Worm (Caenorhabditis elegans) whole organism, L2 larva: ENCODE measurements around the gene lron-2.

Experiments used
- F13H6.1 ChIP-seq: sonication (generic microtip); optimal IDR thresholded peaks from 2 replicates; lab custom pipeline; 2016; ENCODE audit warnings: missing genetic modification characterization, missing compliant biosample characterization
- Y55F3AM.14 ChIP-seq: fragments of 200-800 bp; sonication (Bioruptor generic); optimal IDR thresholded peaks from 2 replicates; lab custom pipeline; 2018; ENCODE audit warnings: mild to moderate bottlenecking, missing genetic modification characterization, missing compliant biosample characterization
- ZK546.5 ChIP-seq: sonication (generic microtip); optimal IDR thresholded peaks from 2 replicates; lab custom pipeline; 2017; ENCODE audit warnings: missing biosample characterization, missing genetic modification characterization
- ceh-82 ChIP-seq: fragments of 150-350 bp; optimal IDR thresholded peaks from 2 replicates; lab custom pipeline; 2014; ENCODE audit warnings: missing biosample characterization, missing genetic modification characterization
- dmd-4 ChIP-seq: sonication (generic microtip); optimal IDR thresholded peaks from 2 replicates; lab custom pipeline; 2017; ENCODE audit warnings: missing biosample characterization, missing genetic modification characterization
- egl-27 ChIP-seq: sonication (generic microtip); optimal IDR thresholded peaks from 3 replicates; lab custom pipeline; 2017; ENCODE audit warnings: missing biosample characterization, missing genetic modification reagents, missing genetic modification characterization
- elt-3 ChIP-seq: sonication (generic microtip); optimal IDR thresholded peaks from 2 replicates; lab custom pipeline; 2017; ENCODE audit warnings: missing biosample characterization, missing genetic modification characterization
- fos-1 ChIP-seq: fragments of 150-350 bp; optimal IDR thresholded peaks from 2 replicates; lab custom pipeline; 2014; ENCODE audit warnings: missing biosample characterization, missing genetic modification characterization
- gmeb-1 ChIP-seq: fragments of 150-350 bp; optimal IDR thresholded peaks from 2 replicates; lab custom pipeline; 2014; ENCODE audit warnings: missing biosample characterization, missing genetic modification characterization
- lin-11 ChIP-seq: fragments of 150-350 bp; sonication (generic microtip); optimal IDR thresholded peaks from 2 replicates; lab custom pipeline; 2014; ENCODE audit warnings: missing biosample characterization, missing genetic modification characterization, inconsistent platforms, mixed read lengths
- lin-13 ChIP-seq: fragments of 150-350 bp; optimal IDR thresholded peaks from 2 replicates; lab custom pipeline; 2014; ENCODE audit warnings: missing biosample characterization, missing genetic modification reagents, missing genetic modification characterization
- lin-39 ChIP-seq: fragments of 150-350 bp; optimal IDR thresholded peaks from 2 replicates; lab custom pipeline; 2014; ENCODE audit warnings: missing biosample characterization, missing genetic modification reagents, missing genetic modification characterization
- lsy-2 ChIP-seq, 2 experiments: fragments of 150-350 bp in 1 of 2; sonication (generic microtip) in 1 of 2; optimal IDR thresholded peaks; 2 replicates each; lab custom pipeline; 2014 to 2017; ENCODE audit warnings: missing biosample characterization in 2 of 2, missing genetic modification characterization in 2 of 2
- mab-5 ChIP-seq: fragments of 150-350 bp; optimal IDR thresholded peaks from 2 replicates; lab custom pipeline; 2014; ENCODE audit warnings: missing biosample characterization, missing genetic modification characterization
- mbf-1 ChIP-seq: sonication (generic microtip); optimal IDR thresholded peaks from 2 replicates; lab custom pipeline; 2017; ENCODE audit warnings: missing biosample characterization, missing genetic modification characterization
- mdl-1 ChIP-seq, 2 experiments: fragments of 150-350 bp in 1 of 2; sonication (generic microtip) in 1 of 2; optimal IDR thresholded peaks; 2 replicates each; lab custom pipeline; 2017; ENCODE audit warnings: missing biosample characterization in 2 of 2, missing genetic modification characterization in 2 of 2
- nhr-10 ChIP-seq: sonication (generic microtip); optimal IDR thresholded peaks from 2 replicates; lab custom pipeline; 2017; ENCODE audit warnings: missing biosample characterization, missing genetic modification characterization
- nhr-12 ChIP-seq: fragments of 150-350 bp; optimal IDR thresholded peaks from 2 replicates; lab custom pipeline; 2014; ENCODE audit warnings: missing biosample characterization, missing genetic modification characterization
- nhr-129 ChIP-seq: fragments of 150-350 bp; optimal IDR thresholded peaks from 2 replicates; lab custom pipeline; 2014; ENCODE audit warnings: missing biosample characterization, missing genetic modification characterization
- nhr-21 ChIP-seq: fragments of 150-350 bp; optimal IDR thresholded peaks from 2 replicates; lab custom pipeline; 2014; ENCODE audit warnings: missing biosample characterization, missing genetic modification characterization
- nhr-23 ChIP-seq: fragments of 150-350 bp; optimal IDR thresholded peaks from 2 replicates; lab custom pipeline; 2014; ENCODE audit warnings: missing biosample characterization, missing genetic modification reagents, missing genetic modification characterization
- nhr-25 ChIP-seq: fragments of 150-350 bp; sonication (generic microtip); optimal IDR thresholded peaks from 3 replicates; lab custom pipeline; 2014; ENCODE audit warnings: missing biosample characterization, missing genetic modification characterization
- nhr-6 ChIP-seq: fragments of 150-350 bp; optimal IDR thresholded peaks from 2 replicates; lab custom pipeline; 2014; ENCODE audit warnings: missing biosample characterization, missing genetic modification characterization
- nhr-77 ChIP-seq: fragments of 150-350 bp; optimal IDR thresholded peaks from 2 replicates; lab custom pipeline; 2014; ENCODE audit warnings: missing biosample characterization, missing genetic modification characterization
- peb-1 ChIP-seq: fragments of 150-350 bp; optimal IDR thresholded peaks from 2 replicates; lab custom pipeline; 2014; ENCODE audit warnings: missing biosample characterization, missing genetic modification characterization
- sem-4 ChIP-seq: fragments of 150-350 bp; optimal IDR thresholded peaks from 2 replicates; lab custom pipeline; 2014; ENCODE audit warnings: missing biosample characterization, missing genetic modification reagents, missing genetic modification characterization
- skn-1 ChIP-seq: sonication (generic microtip); optimal IDR thresholded peaks from 2 replicates; lab custom pipeline; 2017; ENCODE audit warnings: missing biosample characterization, missing genetic modification characterization
- sma-3 ChIP-seq: sonication (generic microtip); optimal IDR thresholded peaks from 2 replicates; lab custom pipeline; 2016; ENCODE audit warnings: missing genetic modification reagents, missing genetic modification characterization, missing compliant biosample characterization
- snpc-4 ChIP-seq: fragments of 150-350 bp; optimal IDR thresholded peaks from 2 replicates; lab custom pipeline; 2014; ENCODE audit warnings: missing biosample characterization, missing genetic modification characterization
- unc-39 ChIP-seq: fragments of 150-350 bp; optimal IDR thresholded peaks from 2 replicates; lab custom pipeline; 2014; ENCODE audit warnings: missing biosample characterization, missing genetic modification characterization
- unc-55 ChIP-seq: fragments of 150-350 bp; sonication (generic microtip); optimal IDR thresholded peaks from 3 replicates; lab custom pipeline; 2014; ENCODE audit warnings: missing biosample characterization, missing genetic modification reagents, missing genetic modification characterization
- zag-1 ChIP-seq: fragments of 150-350 bp; optimal IDR thresholded peaks from 2 replicates; lab custom pipeline; 2014; ENCODE audit warnings: missing biosample characterization, missing genetic modification characterization
- ztf-4 ChIP-seq: fragments of 150-350 bp; optimal IDR thresholded peaks from 2 replicates; lab custom pipeline; 2014; ENCODE audit warnings: missing biosample characterization, missing genetic modification characterization

Gene lron-2

DNA sequence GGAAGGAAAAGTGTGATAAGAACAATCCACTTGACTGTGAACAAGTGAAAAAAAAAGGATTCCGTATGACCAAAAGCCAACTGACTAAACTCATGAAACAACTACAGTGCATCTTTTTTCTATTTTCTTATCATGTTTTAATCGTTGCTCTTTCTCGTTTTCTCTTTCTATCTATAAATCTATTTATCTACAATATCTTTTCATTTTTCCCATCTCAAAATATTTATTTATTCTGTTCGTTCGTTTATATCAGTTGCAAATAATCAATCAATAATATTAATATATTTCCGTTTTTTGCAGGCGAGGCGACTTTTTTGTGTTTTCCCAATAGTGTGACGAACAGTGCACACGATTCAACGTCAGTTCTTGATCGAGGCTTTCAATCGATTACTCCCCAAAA lies 10.0 kb upstream of the lron-2 start, which contains the start of gene F44A2.5:
Gene F44A2.5 (plus strand): TSS at position 301 of the 400 bp plus-strand sequence.
- TF ChIP-seq F13H6.1 (no peak), nhr-12 (no peak), nhr-6 (tag; lab: Kevin White, UChicago) (no peak), egl-27 (tag; lab: Kevin White, UChicago) (no peak), skn-1 (tag; lab: Kevin White, UChicago) (no peak), Y55F3AM.14 (GFP tag; lab: Kevin White, UChicago) (no peak), mab-5 (tag; lab: Kevin White, UChicago) (no peak), sma-3 (GFP tag; lab: Kevin White, UChicago) (no peak)

DNA sequence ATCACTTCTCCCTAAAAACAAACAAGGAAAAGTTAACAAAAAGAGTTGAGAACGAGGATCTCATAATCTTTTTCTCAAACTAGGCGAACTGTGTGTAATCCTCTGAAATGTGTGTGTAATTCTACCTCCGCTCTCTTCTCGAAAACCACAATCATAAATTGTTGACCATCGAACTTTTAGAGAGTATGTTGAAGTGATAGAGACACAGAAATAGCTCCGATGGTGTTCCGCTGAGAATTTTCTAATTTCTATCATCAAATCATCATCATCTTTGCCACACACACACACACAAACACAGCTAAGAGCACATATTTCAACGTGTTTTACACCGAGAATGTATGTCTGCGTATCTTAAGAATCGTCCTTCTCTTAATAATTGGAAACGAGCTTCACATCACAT lies 8.2 kb upstream of the lron-2 start:
- TF ChIP-seq F13H6.1 (peak; percentile 17), snpc-4 (tag; lab: Kevin White, UChicago) (no peak), elt-3 (tag; lab: Kevin White, UChicago) (no peak), ceh-82 (tag; lab: Kevin White, UChicago) (no peak)

DNA sequence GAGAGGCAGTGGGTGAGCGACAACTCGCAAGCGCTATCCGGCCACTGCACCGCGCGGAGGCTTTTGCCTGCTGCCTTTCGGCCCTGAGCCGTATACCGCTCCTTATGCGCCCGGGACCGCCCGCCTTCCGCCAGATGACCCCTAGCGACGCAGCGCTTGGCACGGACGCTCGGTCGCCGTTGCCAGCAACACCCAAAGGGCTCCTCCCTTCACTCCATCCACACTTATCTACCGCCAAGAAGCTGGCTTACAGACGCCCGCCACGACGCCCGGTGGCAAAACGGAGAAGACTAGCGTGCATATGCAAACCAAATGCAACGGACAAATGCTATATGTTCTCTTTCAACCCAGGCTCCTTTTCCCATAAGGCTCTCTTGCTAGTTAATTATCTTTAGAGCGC lies 6.0 kb upstream of the lron-2 start:
- TF ChIP-seq gmeb-1, result no peak
- no peak for TF ChIP-seq nhr-25 (tag; lab: Kevin White, UChicago)
- no peak for TF ChIP-seq ztf-4 (tag; lab: Kevin White, UChicago)
- TF ChIP-seq ZK546.5, result no peak
- no peak for TF ChIP-seq lin-13 (GFP tag; lab: Kevin White, UChicago)
- TF ChIP-seq mdl-1 (tag; optimal IDR thresholded peaks at IDR 0.05; lab: Kevin White, UChicago), result no peak
- no peak for TF ChIP-seq skn-1 (tag; lab: Kevin White, UChicago)
- no peak for TF ChIP-seq nhr-10 (tag; lab: Kevin White, UChicago)
- no peak for TF ChIP-seq peb-1 (tag; lab: Kevin White, UChicago)
- no peak for TF ChIP-seq egl-27 (tag; lab: Kevin White, UChicago)
- peak; percentile 28 for TF ChIP-seq lin-11 (tag; lab: Kevin White, UChicago)
- peak; percentile 17 for TF ChIP-seq zag-1 (tag; lab: Kevin White, UChicago)
- no peak for TF ChIP-seq sem-4 (tag; lab: Kevin White, UChicago)
- no peak for TF ChIP-seq lsy-2 (tag; optimal IDR thresholded peaks at IDR 0.05; lab: Kevin White, UChicago)
- TF ChIP-seq unc-55 (GFP tag; lab: Kevin White, UChicago), result peak; percentile 29
- peak; percentile 3 for TF ChIP-seq nhr-21 (tag; lab: Kevin White, UChicago)

DNA sequence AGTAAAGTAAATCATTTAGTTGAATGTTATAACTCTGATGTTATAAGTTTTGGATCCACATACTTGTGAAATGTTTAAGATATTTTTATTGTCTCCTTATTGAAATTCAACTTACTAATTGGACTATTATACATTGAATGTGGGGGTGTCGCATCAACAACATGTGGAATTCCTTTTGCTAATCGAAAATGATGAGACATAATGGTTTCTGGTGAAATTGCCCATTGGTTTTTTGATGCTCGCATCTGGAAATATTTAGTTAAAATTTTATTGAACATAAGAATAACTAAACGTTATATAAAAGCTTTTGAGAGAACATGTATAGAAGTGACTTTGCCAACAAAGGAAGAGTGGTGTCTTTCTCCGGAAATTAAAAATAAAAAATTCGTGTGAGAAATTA lies 4.6 kb upstream of the lron-2 start, which contains the start of gene ZK682.7:
Gene ZK682.7 (minus strand): TSS at position 247 of the 400 bp plus-strand sequence.
- TF ChIP-seq lin-39 (tag; lab: Kevin White, UChicago) (no peak), fos-1 (tag; lab: Kevin White, UChicago) (no peak), unc-39 (tag; lab: Kevin White, UChicago) (no peak), Y55F3AM.14 (GFP tag; lab: Kevin White, UChicago) (no peak), mab-5 (tag; lab: Kevin White, UChicago) (no peak), skn-1 (tag; lab: Kevin White, UChicago) (no peak), dmd-4 (tag; lab: Kevin White, UChicago) (no peak), sma-3 (GFP tag; lab: Kevin White, UChicago) (no peak), mbf-1 (tag; lab: Kevin White, UChicago) (no peak)
- TF ChIP-seq, all 48 proteins: peak for 0

DNA sequence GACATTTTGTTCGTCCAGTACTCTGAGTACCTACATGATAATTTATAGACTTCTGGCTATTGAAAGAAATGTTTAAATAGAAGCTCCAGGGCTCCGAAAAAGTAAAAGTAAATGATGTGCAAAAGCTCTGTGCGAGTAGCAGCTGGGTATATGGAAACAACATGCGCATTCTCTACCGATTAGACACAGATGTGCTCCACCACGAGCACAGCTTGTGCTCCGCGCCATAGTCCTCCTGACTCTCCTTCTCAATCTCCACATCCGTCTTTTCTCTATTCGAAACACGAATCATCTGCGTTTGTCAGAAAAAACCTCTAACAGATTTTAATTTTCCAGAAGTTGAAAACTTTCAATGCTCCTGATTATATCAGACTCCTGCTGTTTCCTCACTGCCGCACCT lies 3.9 kb downstream of the lron-2 start:
- TF ChIP-seq nhr-77 (tag; lab: Kevin White, UChicago) (no peak), nhr-129 (no peak), egl-27 (tag; lab: Kevin White, UChicago) (no peak), peb-1 (tag; lab: Kevin White, UChicago) (no peak), lsy-2 (tag; optimal IDR thresholded peaks at IDR 0.05; lab: Kevin White, UChicago) (no peak), sma-3 (GFP tag; lab: Kevin White, UChicago) (no peak), ceh-82 (tag; lab: Kevin White, UChicago) (no peak), snpc-4 (tag; lab: Kevin White, UChicago) (no peak), F13H6.1 (no peak), Y55F3AM.14 (GFP tag; lab: Kevin White, UChicago) (no peak), nhr-23 (no peak)
